Worm (Caenorhabditis elegans): ENCODE data around the gene nmur-2.
"Not testable (repeated sequence)": the region's sequence is repeated elsewhere in the genome, so short reads cannot be mapped to it uniquely, and the experiment has no call there.

Gene nmur-2

DNA sequence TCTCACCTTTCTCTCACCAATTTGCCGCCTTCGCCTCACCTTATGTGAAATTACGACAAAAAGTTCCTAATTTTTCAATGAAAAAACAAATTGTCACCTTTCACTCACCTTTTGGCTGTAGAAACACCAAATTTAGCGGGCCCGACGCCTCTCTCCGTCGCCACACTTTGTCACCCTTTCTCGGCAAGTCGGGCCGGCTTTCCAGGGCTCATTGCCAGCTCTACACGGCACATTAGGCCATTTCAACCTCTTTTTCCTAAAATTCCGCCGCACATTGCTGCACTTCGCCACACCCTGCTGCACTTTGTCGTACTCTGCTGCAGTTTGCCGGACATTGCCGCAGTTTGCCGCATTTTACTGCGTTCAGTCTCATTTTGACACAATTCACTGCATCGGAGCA, 23.6 kb downstream of the nmur-2 start:
- TF ChIP-seq cnd-1 (tag; optimal IDR thresholded peaks at IDR 0.05) (no peak), mab-5 (tag; optimal IDR thresholded peaks at IDR 0.05) (no peak), unc-120 (tag; optimal IDR thresholded peaks at IDR 0.05; ENCODE audit: poor library complexity, severe bottlenecking) (no peak), ceh-83 (GFP tag; optimal IDR thresholded peaks at IDR 0.05) (peak; percentile 6), lin-32 (GFP tag; optimal IDR thresholded peaks at IDR 0.05) (no peak), M03D4.4 (tag; optimal IDR thresholded peaks at IDR 0.05) (no peak)

DNA sequence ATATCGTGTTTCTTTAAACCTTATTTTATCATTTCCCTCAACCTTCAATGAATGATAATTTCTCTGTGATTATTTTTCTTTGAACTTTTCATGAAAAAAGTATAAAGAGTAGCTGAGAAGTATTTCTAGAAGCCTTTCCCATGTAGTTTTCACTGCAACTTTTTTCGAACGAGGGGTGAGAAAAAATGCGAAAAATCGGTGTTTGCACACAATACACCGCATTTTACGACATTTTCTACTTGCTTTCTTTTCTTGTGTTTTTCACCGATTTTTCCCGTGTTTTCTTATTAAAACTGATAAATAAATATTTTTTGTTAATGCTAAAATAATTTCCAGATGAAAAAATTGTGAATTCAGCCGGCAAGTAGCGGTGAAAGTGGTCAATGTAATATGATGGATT, 25.9 kb downstream of the nmur-2 start, which contains the start of gene C50D2.10:
Gene C50D2.10, plus strand, starts transcription at position 245 of the 400 bp plus-strand sequence.
- TF ChIP-seq mab-5 (tag; optimal IDR thresholded peaks at IDR 0.05); hlh-1 (tag; optimal IDR thresholded peaks at IDR 0.05); drap-1 (GFP tag; optimal IDR thresholded peaks at IDR 0.05): not testable (repeated sequence)

DNA sequence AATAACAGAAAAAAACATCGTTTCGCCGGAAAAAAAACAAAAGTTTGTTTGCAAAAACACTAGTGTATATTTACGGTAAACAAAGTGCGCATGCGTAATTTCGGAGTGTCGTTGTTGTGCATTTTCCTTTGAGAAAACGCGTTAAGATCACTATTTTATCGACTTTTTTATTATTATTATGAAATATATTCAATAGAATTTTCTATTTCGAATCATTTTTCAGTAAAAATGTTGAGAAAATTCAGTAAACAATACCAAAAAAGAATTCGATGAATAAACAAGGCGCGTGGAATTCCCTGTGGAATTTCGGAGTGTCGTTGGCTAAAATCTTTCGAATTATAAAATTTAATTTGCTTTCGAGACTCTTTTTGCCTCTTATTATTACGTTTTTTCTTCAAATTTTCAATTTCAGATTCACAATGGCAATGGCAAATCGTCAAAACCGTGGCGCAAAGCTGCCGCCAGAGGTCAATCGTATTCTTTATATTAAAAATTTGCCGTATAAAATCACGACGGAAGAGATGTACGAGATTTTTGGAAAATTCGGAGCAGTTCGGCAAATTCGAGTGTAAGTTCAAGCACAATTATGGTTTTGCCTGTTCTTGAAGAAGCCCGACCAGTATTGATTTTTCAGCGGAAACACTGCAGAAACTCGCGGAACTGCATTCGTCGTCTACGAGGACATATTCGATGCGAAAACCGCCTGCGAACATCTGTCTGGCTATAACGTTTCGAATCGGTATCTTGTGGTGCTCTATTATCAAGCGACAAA, 26.6 kb downstream of the nmur-2 start, which contains the start of the genes luc-7L3 and sftb-6:
Gene luc-7L3, minus strand, starts transcription at position 36 of the 772 bp plus-strand sequence.
Gene sftb-6, plus strand, starts transcription at position 413 of the 772 bp plus-strand sequence.
- TF ChIP-seq elt-3 (tag; optimal IDR thresholded peaks at IDR 0.05) (no peak), unc-39 (tag; optimal IDR thresholded peaks at IDR 0.05) (no peak), sptf-1 (tag; optimal IDR thresholded peaks at IDR 0.05) (no peak), nhr-237 (tag; optimal IDR thresholded peaks at IDR 0.05) (peak; percentile 34), lsy-2 (tag; optimal IDR thresholded peaks at IDR 0.05) (peak; percentile 48), bed-3 (GFP tag; optimal IDR thresholded peaks at IDR 0.05) (no peak), blmp-1 (tag; optimal IDR thresholded peaks at IDR 0.05) (no peak), ces-1 (GFP tag; optimal IDR thresholded peaks at IDR 0.05) (peak; percentile 74), nhr-12 (tag; optimal IDR thresholded peaks at IDR 0.05) (no peak), elt-1 (tag; optimal IDR thresholded peaks at IDR 0.05; ENCODE audit: borderline replicate concordance, insufficient read depth) (no peak), tbx-8 (GFP tag; optimal IDR thresholded peaks at IDR 0.05) (no peak), nhr-2 (tag; optimal IDR thresholded peaks at IDR 0.05) (peak; percentile 28), pha-4 (tag; optimal IDR thresholded peaks at IDR 0.05) (no peak), zip-8 (tag; optimal IDR thresholded peaks at IDR 0.05) (no peak), mls-2 (tag; optimal IDR thresholded peaks at IDR 0.05) (no peak), M03D4.4 (tag; optimal IDR thresholded peaks at IDR 0.05) (no peak), ceh-39 (tag; optimal IDR thresholded peaks at IDR 0.05) (peak; percentile 41), mab-5 (tag; optimal IDR thresholded peaks at IDR 0.05) (peak; percentile 16), ceh-83 (GFP tag; optimal IDR thresholded peaks at IDR 0.05) (peak; percentile 3), nhr-28 (tag; optimal IDR thresholded peaks at IDR 0.05) (no peak), lin-32 (GFP tag; optimal IDR thresholded peaks at IDR 0.05) (no peak), nhr-76 (tag; optimal IDR thresholded peaks at IDR 0.05) (no peak), cnd-1 (tag; optimal IDR thresholded peaks at IDR 0.05) (no peak), unc-62 (GFP tag; optimal IDR thresholded peaks at IDR 0.05) (no peak)

DNA sequence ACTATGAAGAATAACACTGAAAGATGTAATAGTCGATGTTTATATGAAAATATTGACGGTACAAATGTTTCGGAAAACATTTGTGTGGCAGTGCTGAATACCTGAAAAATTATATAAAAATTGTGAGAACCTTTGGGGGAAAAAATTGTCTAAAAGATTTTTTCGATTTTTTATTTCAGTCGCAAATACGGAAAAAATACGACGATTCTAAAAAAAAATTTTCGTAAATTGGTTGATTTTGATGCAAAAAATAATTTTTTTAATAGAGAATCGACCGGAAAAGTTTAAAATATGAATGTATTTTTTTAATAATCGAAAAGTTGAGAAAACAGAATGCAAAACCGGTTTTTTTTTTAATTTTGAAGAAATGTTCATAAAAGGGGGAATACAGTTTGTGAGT, 29.6 kb downstream of the nmur-2 start, which contains the start of gene C50D2.7:
Gene C50D2.7, minus strand, starts transcription at position 101 of the 400 bp plus-strand sequence.
- TF ChIP-seq ceh-43 (GFP tag; optimal IDR thresholded peaks at IDR 0.05), result no peak
- no peak for TF ChIP-seq cnd-1 (tag; optimal IDR thresholded peaks at IDR 0.05)
- TF ChIP-seq sem-2 (GFP tag; optimal IDR thresholded peaks at IDR 0.05), result no peak
- TF ChIP-seq nhr-237 (tag; optimal IDR thresholded peaks at IDR 0.05), result no peak
- TF ChIP-seq lin-13 (tag; optimal IDR thresholded peaks at IDR 0.05), result no peak
- TF ChIP-seq zip-8 (tag; optimal IDR thresholded peaks at IDR 0.05), result no peak
- TF ChIP-seq pha-4 (tag; optimal IDR thresholded peaks at IDR 0.05), result no peak
- TF ChIP-seq mab-5 (tag; optimal IDR thresholded peaks at IDR 0.05), result no peak
- no peak for TF ChIP-seq lsy-2 (tag; optimal IDR thresholded peaks at IDR 0.05)
- TF ChIP-seq ces-1 (GFP tag; optimal IDR thresholded peaks at IDR 0.05), result no peak
- no peak for TF ChIP-seq mep-1 (tag; optimal IDR thresholded peaks at IDR 0.05)
- TF ChIP-seq unc-120 (tag; optimal IDR thresholded peaks at IDR 0.05; ENCODE audit: poor library complexity, severe bottlenecking), result no peak
- no peak for TF ChIP-seq hlh-1 (tag; optimal IDR thresholded peaks at IDR 0.05)
- TF ChIP-seq blmp-1 (tag; optimal IDR thresholded peaks at IDR 0.05), result no peak
- TF ChIP-seq mls-2 (tag; optimal IDR thresholded peaks at IDR 0.05), result no peak
- TF ChIP-seq ztf-11 (tag; optimal IDR thresholded peaks at IDR 0.05), result no peak
